Fruit fly (Drosophila melanogaster) whole organism: ENCODE data around the gene CG8476.

ENCODE experiments used
- Dll ChIP-seq: fragments of >200 bp; optimal IDR thresholded peaks from 2 replicates; lab custom pipeline; 2017
- pan ChIP-seq: fragments of >200 bp; optimal IDR thresholded peaks from 2 replicates; lab custom pipeline; 2017

dm6 chr3R:13188219-13188618, 32.2 kb downstream of the CG8476 start, which contains the start of gene CG14380:
- no peak for TF ChIP-seq Dll (lab: Kevin White, UChicago)
- TF ChIP-seq pan (lab: Kevin White, UChicago) = no peak
